Fruit fly (Drosophila melanogaster) whole organism, embryonic: ENCODE data around the gene loaf.
A peak's percentile ranks its signal among the peaks of the same experiment; 100 is the strongest.

ENCODE experiments used
- B-H2 ChIP-seq: fragments of 200-800 bp; sonication (Bioruptor generic); optimal IDR thresholded peaks from 2 replicates; lab custom pipeline; 2018; ENCODE audit warnings: missing biosample characterization, mild to moderate bottlenecking, missing genetic modification characterization
- CG1024 ChIP-seq: fragments of 200-800 bp; sonication (Bioruptor generic); IDR thresholded peaks from 2 replicates; pipeline ENCODE4 v1.3.6; 2022; ENCODE audit warnings: missing biosample characterization, missing genetic modification characterization
- CG10543 ChIP-seq: fragments of 200-800 bp; sonication (Bioruptor generic); optimal IDR thresholded peaks from 3 replicates; lab custom pipeline; 2017; ENCODE audit warnings: missing biosample characterization, mild to moderate bottlenecking, missing genetic modification characterization, moderate library complexity
- CG11093 ChIP-seq: fragments of 200-800 bp; sonication (Bioruptor generic); IDR thresholded peaks from 3 replicates; pipeline ENCODE4 v1.3.6; 2022; ENCODE audit warnings: missing biosample characterization, missing genetic modification characterization
- CG11695 ChIP-seq: fragments of 200-800 bp; sonication (Bioruptor generic); IDR thresholded peaks from 3 replicates; pipeline ENCODE4 v1.3.6; 2022; ENCODE audit warnings: missing biosample characterization, missing genetic modification characterization
- CG13287 ChIP-seq: fragments of 200-800 bp; sonication (Bioruptor generic); IDR thresholded peaks from 2 replicates; pipeline ENCODE4 v1.3.6; 2022; ENCODE audit warnings: missing biosample characterization, missing genetic modification characterization; ENCODE audit not compliant: partially characterized antibody
- CG15514 ChIP-seq: fragments of 200-800 bp; sonication (Bioruptor generic); optimal IDR thresholded peaks from 3 replicates; lab custom pipeline; 2017; ENCODE audit warnings: missing biosample characterization, missing genetic modification characterization, mild to moderate bottlenecking, moderate library complexity, missing genetic modification reagents
- CG15696 ChIP-seq: fragments of 200-800 bp; sonication (Bioruptor generic); optimal IDR thresholded peaks from 2 replicates; lab custom pipeline; 2019; ENCODE audit warnings: missing biosample characterization, mild to moderate bottlenecking, missing genetic modification characterization, moderate library complexity
- CG16863 ChIP-seq: fragments of 200-800 bp; sonication (Bioruptor generic); optimal IDR thresholded peaks from 3 replicates; lab custom pipeline; 2016; ENCODE audit warnings: missing biosample characterization, missing genetic modification characterization
- CG31441 ChIP-seq: fragments of 200-800 bp; sonication (Bioruptor generic); IDR thresholded peaks from 2 replicates; pipeline ENCODE4 v1.3.6; 2022; ENCODE audit warnings: missing biosample characterization, missing genetic modification characterization
- CG3163 ChIP-seq: fragments of 200-800 bp; sonication (Bioruptor generic); optimal IDR thresholded peaks from 3 replicates; lab custom pipeline; 2016; ENCODE audit warnings: missing biosample characterization, missing genetic modification characterization
- CG32767 ChIP-seq: fragments of 200-800 bp; sonication (Bioruptor generic); IDR thresholded peaks from 2 replicates; pipeline ENCODE4 v1.3.6; 2022; ENCODE audit warnings: missing biosample characterization, missing genetic modification characterization
- CG3281 ChIP-seq: fragments of 200-800 bp; sonication (Bioruptor generic); optimal IDR thresholded peaks from 3 replicates; lab custom pipeline; 2017; ENCODE audit warnings: missing biosample characterization, mild to moderate bottlenecking, missing genetic modification characterization
- CG34422 ChIP-seq: fragments of 200-800 bp; sonication (Bioruptor generic); IDR thresholded peaks from 3 replicates; pipeline ENCODE4 v1.3.6; 2022; ENCODE audit warnings: missing biosample characterization, missing genetic modification characterization
- CG4424 ChIP-seq: fragments of 200-800 bp; sonication (Bioruptor generic); optimal IDR thresholded peaks from 3 replicates; lab custom pipeline; 2016; ENCODE audit warnings: missing biosample characterization, missing genetic modification characterization
- CG4707 ChIP-seq: fragments of 200-800 bp; sonication (Bioruptor generic); optimal IDR thresholded peaks from 2 replicates; lab custom pipeline; 2018; ENCODE audit warnings: missing biosample characterization, mild to moderate bottlenecking, missing genetic modification characterization, moderate library complexity
- CG7963 ChIP-seq: fragments of 200-800 bp; sonication (Bioruptor generic); IDR thresholded peaks from 3 replicates; pipeline ENCODE4 v1.3.6; 2022; ENCODE audit warnings: missing biosample characterization, missing genetic modification characterization; ENCODE audit not compliant: partially characterized antibody
- CG9797 ChIP-seq: fragments of 200-800 bp; sonication (Bioruptor generic); optimal IDR thresholded peaks from 3 replicates; lab custom pipeline; 2018; ENCODE audit warnings: missing biosample characterization, mild to moderate bottlenecking, missing genetic modification characterization
- Camta ChIP-seq: fragments of 200-800 bp; sonication (Bioruptor generic); optimal IDR thresholded peaks from 2 replicates; lab custom pipeline; 2016; ENCODE audit warnings: missing biosample characterization, missing genetic modification characterization
- D19B ChIP-seq: fragments of 200-800 bp; sonication (Bioruptor generic); optimal IDR thresholded peaks from 2 replicates; lab custom pipeline; 2017; ENCODE audit warnings: missing biosample characterization, mild to moderate bottlenecking, missing genetic modification characterization
- E2f1 ChIP-seq: fragments of 200-800 bp; sonication (Bioruptor generic); IDR thresholded peaks from 2 replicates; pipeline ENCODE4 v1.3.6; 2022; ENCODE audit warnings: missing biosample characterization, missing genetic modification characterization
- GATAe ChIP-seq: fragments of 200-800 bp; sonication (Bioruptor generic); conservative IDR thresholded peaks from 2 replicates; pipeline ENCODE4 v1.3.6; 2022; ENCODE audit warnings: missing biosample characterization, missing genetic modification characterization
- HLH3B ChIP-seq: fragments of 200-800 bp; sonication (Bioruptor generic); IDR thresholded peaks from 2 replicates; pipeline ENCODE4 v1.3.6; 2022; ENCODE audit warnings: missing biosample characterization, missing genetic modification characterization
- HLH54F ChIP-seq: fragments of 200-800 bp; sonication (Bioruptor generic); optimal IDR thresholded peaks from 3 replicates; lab custom pipeline; 2016; ENCODE audit warnings: missing biosample characterization, missing genetic modification characterization
- HmgD ChIP-seq: fragments of 200-800 bp; sonication (Bioruptor generic); optimal IDR thresholded peaks from 3 replicates; lab custom pipeline; 2016; ENCODE audit warnings: missing biosample characterization, missing genetic modification characterization
- Lpt ChIP-seq: fragments of >200 bp; optimal IDR thresholded peaks from 2 replicates; lab custom pipeline; 2018; ENCODE audit warnings: missing biosample characterization, missing genetic modification characterization
- Mad ChIP-seq: fragments of 200-800 bp; sonication (Bioruptor generic); optimal IDR thresholded peaks from 2 replicates; lab custom pipeline; 2016; ENCODE audit warnings: missing biosample characterization, missing genetic modification characterization
- Max ChIP-seq: fragments of 200-800 bp; sonication (Bioruptor generic); optimal IDR thresholded peaks from 2 replicates; lab custom pipeline; 2016; ENCODE audit warnings: missing biosample characterization, mild to moderate bottlenecking, missing genetic modification characterization
- NC2β ChIP-seq: fragments of 200-800 bp; sonication (Bioruptor generic); optimal IDR thresholded peaks from 2 replicates; lab custom pipeline; 2016; ENCODE audit warnings: missing biosample characterization, missing genetic modification characterization
- Neu2 ChIP-seq: fragments of 200-800 bp; sonication (Bioruptor generic); optimal IDR thresholded peaks from 3 replicates; lab custom pipeline; 2016; ENCODE audit warnings: missing biosample characterization, missing genetic modification characterization, borderline replicate concordance
- Nf-YC ChIP-seq: fragments of 200-800 bp; optimal IDR thresholded peaks from 3 replicates; lab custom pipeline; 2019; ENCODE audit warnings: missing biosample characterization, mild to moderate bottlenecking, missing genetic modification characterization, moderate library complexity
- Optix ChIP-seq: fragments of 200-800 bp; sonication (Bioruptor generic); IDR thresholded peaks from 3 replicates; pipeline ENCODE4 v1.3.6; 2022; ENCODE audit warnings: missing biosample characterization, missing genetic modification characterization
- Sox100B ChIP-seq: fragments of 200-800 bp; sonication (Bioruptor generic); optimal IDR thresholded peaks from 3 replicates; lab custom pipeline; 2018; ENCODE audit warnings: missing biosample characterization, mild to moderate bottlenecking, missing genetic modification characterization
- ab ChIP-seq: fragments of 200-800 bp; sonication (Bioruptor generic); optimal IDR thresholded peaks from 2 replicates; lab custom pipeline; 2016; ENCODE audit warnings: missing biosample characterization, missing genetic modification characterization
- br ChIP-seq: fragments of >200 bp; optimal IDR thresholded peaks from 2 replicates; lab custom pipeline; 2017
- corto ChIP-seq: fragments of 200-800 bp; sonication (Bioruptor generic); optimal IDR thresholded peaks from 2 replicates; lab custom pipeline; 2016; ENCODE audit warnings: missing biosample characterization, mild to moderate bottlenecking, missing genetic modification characterization, moderate library complexity
- dmrt11E ChIP-seq: fragments of 200-800 bp; sonication (Bioruptor generic); optimal IDR thresholded peaks from 3 replicates; lab custom pipeline; 2018; ENCODE audit warnings: missing biosample characterization, mild to moderate bottlenecking, missing genetic modification characterization, moderate library complexity
- dpn ChIP-seq, 2 experiments: fragments of 200-800 bp; sonication (Bioruptor generic); optimal IDR thresholded peaks; 3 replicates each; lab custom pipeline; 2016; ENCODE audit warnings: missing biosample characterization in 2 of 2, missing genetic modification characterization in 2 of 2
- h ChIP-seq: fragments of >200 bp; optimal IDR thresholded peaks from 2 replicates; lab custom pipeline; 2017
- klu ChIP-seq: fragments of 200-800 bp; sonication (Bioruptor generic); IDR thresholded peaks from 2 replicates; pipeline ENCODE4 v1.3.6; 2022; ENCODE audit warnings: missing biosample characterization, missing genetic modification characterization
- lilli ChIP-seq: fragments of 200-800 bp; sonication (Bioruptor generic); optimal IDR thresholded peaks from 3 replicates; lab custom pipeline; 2016; ENCODE audit warnings: missing biosample characterization, missing genetic modification characterization
- lola ChIP-seq, 3 experiments: fragments of >200 bp in 2 of 3; fragments of 200-800 bp in 1 of 3; sonication (Bioruptor generic) in 1 of 3; optimal IDR thresholded peaks; 2 replicates each; lab custom pipeline; 2017 to 2019; ENCODE audit warnings: missing biosample characterization in 3 of 3, missing genetic modification characterization in 3 of 3, mild to moderate bottlenecking in 1 of 3, moderate library complexity in 1 of 3
- maf-S ChIP-seq: fragments of 200-800 bp; sonication (Bioruptor generic); optimal IDR thresholded peaks from 2 replicates; lab custom pipeline; 2016; ENCODE audit warnings: missing biosample characterization, missing genetic modification characterization
- oc ChIP-seq: fragments of 200-800 bp; sonication (Bioruptor generic); optimal IDR thresholded peaks from 2 replicates; lab custom pipeline; 2018; ENCODE audit warnings: missing biosample characterization, mild to moderate bottlenecking, missing genetic modification characterization, moderate library complexity
- ranshi ChIP-seq: fragments of 200-800 bp; sonication (Bioruptor generic); IDR thresholded peaks from 2 replicates; pipeline ENCODE4 v1.3.6; 2022; ENCODE audit warnings: missing biosample characterization, missing genetic modification characterization
- rib ChIP-seq: fragments of 200-800 bp; sonication (Bioruptor generic); IDR thresholded peaks from 2 replicates; pipeline ENCODE4 v1.3.6; 2022; ENCODE audit warnings: missing biosample characterization, missing genetic modification characterization
- ro ChIP-seq: fragments of 200-800 bp; sonication (Bioruptor generic); IDR thresholded peaks from 2 replicates; pipeline ENCODE4 v1.3.6; 2022; ENCODE audit warnings: missing biosample characterization, missing genetic modification characterization
- row ChIP-seq: fragments of 200-800 bp; sonication (Bioruptor generic); IDR thresholded peaks from 3 replicates; pipeline ENCODE4 v1.3.6; 2022; ENCODE audit warnings: missing biosample characterization, missing genetic modification characterization
- scrt ChIP-seq: fragments of 200-800 bp; sonication (Bioruptor generic); optimal IDR thresholded peaks from 2 replicates; lab custom pipeline; 2018; ENCODE audit warnings: missing biosample characterization, mild to moderate bottlenecking, missing genetic modification characterization, moderate library complexity
- sima ChIP-seq: fragments of 200-800 bp; sonication (Bioruptor generic); optimal IDR thresholded peaks from 2 replicates; lab custom pipeline; 2016; ENCODE audit warnings: missing biosample characterization, missing genetic modification characterization
- so ChIP-seq: fragments of 200-800 bp; sonication (Bioruptor generic); IDR thresholded peaks from 3 replicates; pipeline ENCODE4 v1.3.6; 2022; ENCODE audit warnings: missing biosample characterization, missing genetic modification characterization
- toy ChIP-seq: fragments of 200-800 bp; sonication (Bioruptor generic); IDR thresholded peaks from 2 replicates; pipeline ENCODE4 v1.3.6; 2022; ENCODE audit warnings: missing biosample characterization, missing genetic modification characterization
- zfh1 ChIP-seq: fragments of 200-800 bp; sonication (Bioruptor generic); IDR thresholded peaks from 3 replicates; pipeline ENCODE4 v1.3.6; 2022; ENCODE audit warnings: missing biosample characterization, missing genetic modification characterization

loaf gene

dm6 chr3L:11691203-11691797 is 74.7 kb downstream of the loaf start, which contains the start of the genes Pldn and CG14135 (continued):
- TF ChIP-seq CG16863 (GFP tag; lab: Kevin White, UChicago) (no peak), dpn (GFP tag; optimal IDR thresholded peaks at IDR 0.05; lab: Kevin White, UChicago) (no peak), HmgD (GFP tag; lab: Kevin White, UChicago) (no peak), rib (GFP tag; lab: Robert Waterston, UW) (no peak), CG15696 (tag; lab: Kevin White, UChicago) (no peak), sima (GFP tag; lab: Kevin White, UChicago) (no peak), ab (GFP tag; lab: Kevin White, UChicago) (no peak), HLH54F (GFP tag; lab: Kevin White, UChicago) (no peak), Optix (no peak), corto (no peak), CG11695 (no peak), CG34422 (GFP tag; lab: Robert Waterston, UW) (peak; percentile 1; the same call in 1 of the 3 replicates), CG11093 (no peak), CG15514 (GFP tag; lab: Kevin White, UChicago) (peak; percentile 66), ro (no peak), CG9797 (GFP tag; lab: Kevin White, UChicago) (no peak), CG3163 (GFP tag; lab: Kevin White, UChicago) (no peak), zfh1 (GFP tag; lab: Robert Waterston, UW) (no peak), klu (GFP tag; lab: Robert Waterston, UW) (no peak), HLH3B (GFP tag; lab: Robert Waterston, UW) (no peak), CG32767 (GFP tag; lab: Robert Waterston, UW) (no peak), CG4707 (GFP tag; lab: Kevin White, UChicago) (no peak), toy (GFP tag; lab: Robert Waterston, UW) (no peak), Neu2 (no peak), ranshi (no peak), lilli (no peak), lola (GFP tag; optimal IDR thresholded peaks at IDR 0.05; lab: Kevin White, UChicago) (no peak), oc (tag; lab: Kevin White, UChicago) (no peak), NC2β (GFP tag; lab: Kevin White, UChicago) (no peak), so (GFP tag; lab: Robert Waterston, UW) (no peak), CG4424 (GFP tag; lab: Kevin White, UChicago) (no peak), CG3281 (GFP tag; lab: Kevin White, UChicago) (no peak), h (lab: Kevin White, UChicago) (no peak), Sox100B (GFP tag; lab: Kevin White, UChicago) (no peak), row (GFP tag; lab: Robert Waterston, UW) (no peak), CG10543 (GFP tag; lab: Kevin White, UChicago) (no peak), CG31441 (GFP tag; lab: Robert Waterston, UW) (no peak), CG13287 (GFP tag; lab: Robert Waterston, UW) (peak; percentile 61), Camta (GFP tag; lab: Kevin White, UChicago) (no peak), scrt (peak; percentile 68), CG7963 (GFP tag; lab: Robert Waterston, UW) (no peak), Lpt (no peak), dmrt11E (tag; lab: Kevin White, UChicago) (no peak), E2f1 (no peak), Nf-YC (tag; lab: Kevin White, UChicago) (peak; percentile 22), Mad (no peak), D19B (GFP tag; lab: Kevin White, UChicago) (no peak), maf-S (no peak), CG1024 (GFP tag; lab: Robert Waterston, UW) (no peak), B-H2 (GFP tag; lab: Kevin White, UChicago) (no peak), Max (GFP tag; lab: Kevin White, UChicago) (no peak), br (lab: Kevin White, UChicago) (no peak), GATAe (GFP tag; lab: Robert Waterston, UW) (no peak)
